Worm (Caenorhabditis elegans): ENCODE results near the gene rig-6.

ce11 chrII:4759835-4760234 is 52.1 kb downstream of the rig-6 start:
- TF ChIP-seq tbx-37 (GFP tag; conservative IDR thresholded peaks at IDR 0.05) (no peak), ama-1 (optimal IDR thresholded peaks at IDR 0.05) (no peak), sea-1 (GFP tag; conservative IDR thresholded peaks at IDR 0.05) (no peak), ceh-13 (GFP tag; optimal IDR thresholded peaks at IDR 0.05) (no peak), hmbx-1 (tag; optimal IDR thresholded peaks at IDR 0.05) (no peak), F13C5.2 (tag; optimal IDR thresholded peaks at IDR 0.05) (no peak)

All from whole organism, early embryonic.